Worm (Caenorhabditis elegans): ENCODE results near the gene F40G12.4.

- TF ChIP-seq rnt-1 (tag; optimal IDR thresholded peaks at IDR 0.05) = no peak
- TF ChIP-seq elt-3 (tag; optimal IDR thresholded peaks at IDR 0.05) = no peak
- no peak for TF ChIP-seq nhr-85 (tag)
- no peak for TF ChIP-seq pqm-1 (tag; optimal IDR thresholded peaks at IDR 0.05)
- TF ChIP-seq mab-9 (GFP tag; IDR thresholded peaks at IDR 0.05) = no peak
- no peak for TF ChIP-seq hlh-4 (tag; optimal IDR thresholded peaks at IDR 0.05)
- no peak for TF ChIP-seq nhr-77 (tag; optimal IDR thresholded peaks at IDR 0.05)
- no peak for TF ChIP-seq egl-27 (tag; optimal IDR thresholded peaks at IDR 0.05)
- TF ChIP-seq tlp-1 (tag; optimal IDR thresholded peaks at IDR 0.05) = no peak
- TF ChIP-seq nhr-28 (tag; optimal IDR thresholded peaks at IDR 0.05) = no peak
Observed at ce11 chrV:14252025-14252424, 16.5 kb downstream of the F40G12.4 start, which contains the start of gene K02E11.5.
